Worm (Caenorhabditis elegans) whole organism, mixed stage, embryonic: Measurements from ENCODE around the gene ugt-59.

Experiments used
- M03D4.4 ChIP-seq: sonication (generic microtip); optimal IDR thresholded peaks from 2 replicates; lab custom pipeline; 2017; ENCODE audit warnings: mild to moderate bottlenecking, missing genetic modification characterization, missing compliant biosample characterization
- bed-3 ChIP-seq: fragments of 200-800 bp; sonication (Bioruptor generic); optimal IDR thresholded peaks from 3 replicates; lab custom pipeline; 2018; ENCODE audit warnings: mild to moderate bottlenecking, missing genetic modification characterization, moderate library complexity, missing compliant biosample characterization
- blmp-1 ChIP-seq: fragments of 150-350 bp; optimal IDR thresholded peaks from 2 replicates; lab custom pipeline; 2014; ENCODE audit warnings: missing biosample characterization, missing genetic modification characterization
- ceh-39 ChIP-seq: fragments of 150-350 bp; optimal IDR thresholded peaks from 2 replicates; lab custom pipeline; 2014; ENCODE audit warnings: missing biosample characterization, missing genetic modification characterization
- ceh-43 ChIP-seq: fragments of 200-800 bp; sonication (Bioruptor generic); optimal IDR thresholded peaks from 2 replicates; lab custom pipeline; 2018; ENCODE audit warnings: mild to moderate bottlenecking, missing genetic modification characterization, moderate library complexity, missing compliant biosample characterization
- ceh-83 ChIP-seq: fragments of 200-800 bp; sonication (Bioruptor generic); optimal IDR thresholded peaks from 2 replicates; lab custom pipeline; 2018; ENCODE audit warnings: mild to moderate bottlenecking, missing genetic modification characterization, missing compliant biosample characterization
- ces-1 ChIP-seq: fragments of 150-350 bp; optimal IDR thresholded peaks from 2 replicates; lab custom pipeline; 2014; ENCODE audit warnings: missing biosample characterization, missing genetic modification reagents, missing genetic modification characterization
- cnd-1 ChIP-seq: fragments of 200-800 bp; sonication (Bioruptor generic); optimal IDR thresholded peaks from 2 replicates; lab custom pipeline; 2018; ENCODE audit warnings: mild to moderate bottlenecking, missing genetic modification characterization, missing compliant biosample characterization
- drap-1 ChIP-seq: fragments of 200-800 bp; sonication (Bioruptor generic); optimal IDR thresholded peaks from 3 replicates; lab custom pipeline; 2018; ENCODE audit warnings: mild to moderate bottlenecking, missing genetic modification characterization, missing compliant biosample characterization
- elt-3 ChIP-seq: fragments of 150-350 bp; optimal IDR thresholded peaks from 2 replicates; lab custom pipeline; 2014; ENCODE audit warnings: missing biosample characterization, missing genetic modification characterization
- flh-1 ChIP-seq: fragments of 200-800 bp; sonication (Bioruptor generic); optimal IDR thresholded peaks from 2 replicates; lab custom pipeline; 2018; ENCODE audit warnings: mild to moderate bottlenecking, missing genetic modification characterization, moderate library complexity, missing compliant biosample characterization
- ham-2 ChIP-seq: fragments of 200-800 bp; sonication (Bioruptor generic); optimal IDR thresholded peaks from 2 replicates; lab custom pipeline; 2018; ENCODE audit warnings: mild to moderate bottlenecking, missing genetic modification characterization, missing compliant biosample characterization
- hlh-1 ChIP-seq: fragments of 150-350 bp; optimal IDR thresholded peaks from 2 replicates; lab custom pipeline; 2014; ENCODE audit warnings: missing biosample characterization, missing genetic modification reagents, missing genetic modification characterization
- lin-32 ChIP-seq: fragments of 200-800 bp; sonication (Bioruptor generic); optimal IDR thresholded peaks from 2 replicates; lab custom pipeline; 2018; ENCODE audit warnings: mild to moderate bottlenecking, missing genetic modification characterization, missing compliant biosample characterization
- lsy-2 ChIP-seq: fragments of 150-350 bp; optimal IDR thresholded peaks from 2 replicates; lab custom pipeline; 2014; ENCODE audit warnings: missing biosample characterization, missing genetic modification characterization
- mep-1 ChIP-seq: fragments of 150-350 bp; optimal IDR thresholded peaks from 2 replicates; lab custom pipeline; 2017; ENCODE audit warnings: missing biosample characterization, missing genetic modification reagents, missing genetic modification characterization, inconsistent platforms
- mls-2 ChIP-seq: sonication (generic microtip); optimal IDR thresholded peaks from 2 replicates; lab custom pipeline; 2016; ENCODE audit warnings: mild to moderate bottlenecking, missing genetic modification characterization, moderate library complexity, missing compliant biosample characterization
- nhr-12 ChIP-seq: fragments of 150-350 bp; optimal IDR thresholded peaks from 2 replicates; lab custom pipeline; 2014; ENCODE audit warnings: missing biosample characterization, missing genetic modification characterization
- nhr-2 ChIP-seq: fragments of 150-350 bp; optimal IDR thresholded peaks from 2 replicates; lab custom pipeline; 2014; ENCODE audit warnings: missing biosample characterization, missing genetic modification characterization
- nhr-237 ChIP-seq: fragments of 150-350 bp; optimal IDR thresholded peaks from 2 replicates; lab custom pipeline; 2014; ENCODE audit warnings: missing biosample characterization, missing genetic modification characterization
- nhr-28 ChIP-seq: fragments of 150-350 bp; optimal IDR thresholded peaks from 2 replicates; lab custom pipeline; 2014; ENCODE audit warnings: missing biosample characterization, missing genetic modification characterization
- nhr-76 ChIP-seq: sonication (generic microtip); optimal IDR thresholded peaks from 2 replicates; lab custom pipeline; 2017; ENCODE audit warnings: missing biosample characterization, missing genetic modification characterization
- pha-4 ChIP-seq: fragments of 150-350 bp; optimal IDR thresholded peaks from 2 replicates; lab custom pipeline; 2018; ENCODE audit warnings: missing biosample characterization, missing genetic modification reagents, missing genetic modification characterization
- sem-2 ChIP-seq: fragments of 200-800 bp; sonication (Bioruptor generic); optimal IDR thresholded peaks from 2 replicates; lab custom pipeline; 2018; ENCODE audit warnings: mild to moderate bottlenecking, missing genetic modification characterization, missing compliant biosample characterization
- snpc-4 ChIP-seq: fragments of 150-350 bp; optimal IDR thresholded peaks from 2 replicates; lab custom pipeline; 2014; ENCODE audit warnings: missing biosample characterization, missing genetic modification characterization
- sptf-1 ChIP-seq: sonication (generic microtip); optimal IDR thresholded peaks from 2 replicates; lab custom pipeline; 2017; ENCODE audit warnings: mild to moderate bottlenecking, missing genetic modification characterization, moderate library complexity, missing compliant biosample characterization
- tbx-8 ChIP-seq: fragments of 200-800 bp; sonication (Bioruptor generic); optimal IDR thresholded peaks from 2 replicates; lab custom pipeline; 2018; ENCODE audit warnings: mild to moderate bottlenecking, missing genetic modification characterization, moderate library complexity, missing compliant biosample characterization
- unc-120 ChIP-seq: sonication (generic microtip); optimal IDR thresholded peaks from 2 replicates; lab custom pipeline; 2017; ENCODE audit warnings: missing genetic modification characterization, missing compliant biosample characterization; ENCODE audit not compliant: poor library complexity, severe bottlenecking
- unc-39 ChIP-seq: fragments of 150-350 bp; optimal IDR thresholded peaks from 2 replicates; lab custom pipeline; 2014; ENCODE audit warnings: missing biosample characterization, missing genetic modification characterization
- unc-62 ChIP-seq: fragments of 150-350 bp; optimal IDR thresholded peaks from 2 replicates; lab custom pipeline; 2014; ENCODE audit warnings: missing biosample characterization, missing genetic modification reagents, missing genetic modification characterization
- zip-8 ChIP-seq: fragments of 150-350 bp; optimal IDR thresholded peaks from 2 replicates; lab custom pipeline; 2014; ENCODE audit warnings: missing biosample characterization, missing genetic modification characterization
- ztf-11 ChIP-seq: fragments of 150-350 bp; optimal IDR thresholded peaks from 2 replicates; lab custom pipeline; 2014; ENCODE audit warnings: missing biosample characterization, missing genetic modification characterization

ugt-59 gene

DNA sequence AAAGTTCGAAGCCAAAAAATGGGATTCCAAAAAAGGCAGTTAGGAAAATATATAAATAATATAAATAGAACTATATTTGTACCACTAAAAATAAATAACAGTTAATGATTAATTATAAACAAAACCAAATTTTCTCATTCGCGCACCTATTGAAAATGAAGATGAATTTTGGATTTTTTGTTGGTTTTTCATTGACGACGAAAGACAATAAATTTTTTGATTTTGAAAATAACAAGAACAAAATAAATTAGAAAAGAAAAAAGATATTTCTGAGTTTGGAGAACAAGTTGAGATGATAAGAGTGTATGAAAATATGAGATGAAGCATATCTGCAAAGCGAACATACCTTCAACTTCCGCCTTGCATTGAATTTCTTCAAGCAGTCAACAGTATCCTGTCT, 23.1 kb upstream of the ugt-59 start:
- TF ChIP-seq unc-120 (tag; lab: Kevin White, UChicago) (no peak), nhr-28 (no peak), tbx-8 (GFP tag; lab: Kevin White, UChicago) (no peak), cnd-1 (tag; lab: Kevin White, UChicago) (no peak), nhr-12 (no peak), nhr-2 (tag; lab: Kevin White, UChicago) (no peak), unc-62 (no peak), ceh-83 (GFP tag; lab: Kevin White, UChicago) (no peak), mls-2 (tag; lab: Kevin White, UChicago) (no peak), flh-1 (GFP tag; lab: Kevin White, UChicago) (no peak)
- TF ChIP-seq, all 35 proteins: peak for 0

DNA sequence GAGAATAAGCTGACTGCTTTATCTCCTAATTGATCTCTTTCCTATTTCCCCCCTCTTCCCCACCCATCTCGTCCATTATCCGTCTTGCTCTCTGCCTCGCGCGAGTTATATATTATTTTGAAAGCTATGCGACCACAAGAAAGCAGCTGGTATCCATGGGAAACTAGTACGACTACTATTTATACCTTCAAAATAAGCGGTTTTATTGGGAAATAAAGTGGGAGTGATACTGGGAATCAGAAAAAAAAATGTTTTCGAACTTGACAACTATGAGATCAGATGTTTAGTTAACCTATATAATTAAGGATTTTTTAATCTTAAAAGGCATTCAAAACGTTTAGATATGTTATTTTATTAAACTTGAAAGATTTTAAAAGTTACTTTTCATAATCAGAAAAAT, 20.7 kb upstream of the ugt-59 start:
- no peak for TF ChIP-seq zip-8 (tag; lab: Kevin White, UChicago)
- TF ChIP-seq nhr-76 (tag; lab: Kevin White, UChicago): no peak
- TF ChIP-seq lsy-2 (tag; lab: Kevin White, UChicago): no peak
- TF ChIP-seq ceh-43 (GFP tag; lab: Kevin White, UChicago): no peak
- TF ChIP-seq lin-32: no peak
- TF ChIP-seq ztf-11 (tag; lab: Kevin White, UChicago): no peak
- TF ChIP-seq nhr-2 (tag; lab: Kevin White, UChicago): no peak
- no peak for TF ChIP-seq ham-2 (GFP tag; lab: Kevin White, UChicago)
- no peak for TF ChIP-seq snpc-4
- no peak for TF ChIP-seq mep-1
- no peak for TF ChIP-seq nhr-237 (tag; lab: Kevin White, UChicago)
- TF ChIP-seq hlh-1: no peak
- TF ChIP-seq elt-3 (tag; lab: Kevin White, UChicago): no peak
- TF ChIP-seq sem-2 (GFP tag; lab: Kevin White, UChicago): no peak

DNA sequence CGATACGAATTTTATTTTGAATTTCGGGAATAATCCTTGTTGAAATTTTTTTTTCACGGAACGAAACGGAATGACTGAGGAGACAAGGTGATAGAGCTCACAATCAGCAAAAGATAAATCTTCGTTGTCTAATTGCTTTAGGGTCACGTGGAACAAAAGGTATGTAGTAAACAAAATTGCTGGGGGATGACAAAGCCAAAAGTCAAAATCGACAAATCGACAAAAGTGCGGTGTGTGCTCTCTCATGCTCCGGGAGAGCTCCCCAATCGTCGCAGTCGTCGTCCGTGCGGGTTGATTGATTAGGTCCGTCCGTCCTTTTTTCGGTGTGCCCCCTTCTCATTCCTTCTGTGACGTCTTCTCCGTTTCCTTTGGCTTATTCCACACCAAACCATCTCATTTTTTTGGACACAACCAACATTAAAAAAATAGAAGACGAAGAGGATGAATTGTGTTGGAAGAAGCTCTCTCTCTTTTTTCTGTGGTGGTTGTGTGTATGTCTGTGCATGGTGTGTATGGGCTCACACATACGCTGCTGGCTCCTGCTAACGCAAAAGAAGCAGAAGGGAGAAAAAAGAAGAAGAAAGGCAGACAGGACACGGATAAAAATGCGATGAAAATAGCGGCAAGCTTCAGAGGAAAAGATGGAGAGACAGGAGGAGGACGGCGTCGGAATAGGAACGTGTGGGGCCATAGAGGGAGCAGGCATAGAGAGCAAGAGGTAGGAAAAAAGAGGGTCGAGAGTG, 18.6 kb upstream of the ugt-59 start:
- TF ChIP-seq nhr-2 (tag; lab: Kevin White, UChicago): no peak
- TF ChIP-seq unc-39 (tag; lab: Kevin White, UChicago): no peak
- TF ChIP-seq nhr-12: no peak
- TF ChIP-seq ces-1 (GFP tag; lab: Kevin White, UChicago): peak; percentile 14
- TF ChIP-seq nhr-76 (tag; lab: Kevin White, UChicago): no peak
- TF ChIP-seq bed-3 (GFP tag; lab: Kevin White, UChicago): no peak
- TF ChIP-seq drap-1 (GFP tag; lab: Kevin White, UChicago): no peak

DNA sequence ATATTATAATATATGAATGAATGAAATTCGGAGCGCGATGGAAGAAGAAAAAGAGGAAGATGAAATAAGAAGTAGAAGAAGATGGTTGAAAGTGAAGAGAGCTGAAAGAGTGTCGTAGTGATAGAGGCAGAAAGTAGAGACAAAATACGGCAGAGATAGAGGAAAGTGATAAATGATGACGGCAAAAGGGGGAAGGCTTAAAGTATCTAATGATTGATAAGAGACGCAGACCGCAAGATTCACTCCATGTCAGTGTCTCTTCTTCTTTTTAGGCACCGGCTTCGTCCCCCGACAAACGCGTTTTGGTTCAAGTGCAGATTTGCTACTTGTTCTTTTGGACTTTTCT, 18.1 kb upstream of the ugt-59 start:
- TF ChIP-seq ham-2 (GFP tag; lab: Kevin White, UChicago): peak; percentile 14
- TF ChIP-seq unc-120 (tag; lab: Kevin White, UChicago): peak; percentile 55
- peak; percentile 55 for TF ChIP-seq elt-3 (tag; lab: Kevin White, UChicago)
- no peak for TF ChIP-seq sptf-1
- TF ChIP-seq unc-62: peak; percentile 77
- TF ChIP-seq ceh-39 (tag; lab: Kevin White, UChicago): no peak
- TF ChIP-seq nhr-237 (tag; lab: Kevin White, UChicago): no peak
- TF ChIP-seq blmp-1: peak; percentile 84
- TF ChIP-seq, all 35 proteins: peak for 5

DNA sequence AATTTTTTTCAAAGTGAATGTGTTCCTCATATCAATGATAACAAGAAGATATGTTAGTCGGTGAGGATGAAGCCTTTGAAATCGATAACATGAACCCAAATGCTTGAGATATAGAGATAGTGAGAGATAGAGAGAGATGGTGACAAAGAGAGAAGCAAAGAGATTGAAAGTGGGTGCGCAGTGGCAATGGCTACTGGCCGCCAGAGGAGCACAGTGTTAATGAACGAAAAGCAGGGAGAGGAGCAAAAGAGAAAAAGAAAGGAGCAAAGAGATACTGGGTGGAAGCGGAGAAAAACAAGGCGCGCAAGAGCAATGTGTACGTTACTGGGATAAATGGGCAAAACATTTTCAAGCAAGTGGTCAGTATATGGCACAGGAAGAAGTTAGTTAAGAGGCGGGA, 15.8 kb upstream of the ugt-59 start:
- TF ChIP-seq cnd-1 (tag; lab: Kevin White, UChicago) (no peak), nhr-28 (no peak), sem-2 (GFP tag; lab: Kevin White, UChicago) (no peak), unc-39 (tag; lab: Kevin White, UChicago) (no peak), ces-1 (GFP tag; lab: Kevin White, UChicago) (peak; percentile 40), nhr-12 (no peak), blmp-1 (no peak), unc-120 (tag; lab: Kevin White, UChicago) (peak; percentile 43), lsy-2 (tag; lab: Kevin White, UChicago) (no peak), ham-2 (GFP tag; lab: Kevin White, UChicago) (no peak), zip-8 (tag; lab: Kevin White, UChicago) (no peak), nhr-76 (tag; lab: Kevin White, UChicago) (no peak), mep-1 (peak; percentile 22), ztf-11 (tag; lab: Kevin White, UChicago) (no peak), M03D4.4 (tag; lab: Kevin White, UChicago) (no peak), sptf-1 (no peak), ceh-83 (GFP tag; lab: Kevin White, UChicago) (no peak), drap-1 (GFP tag; lab: Kevin White, UChicago) (no peak), nhr-237 (tag; lab: Kevin White, UChicago) (no peak), lin-32 (no peak), unc-62 (no peak), pha-4 (no peak), bed-3 (GFP tag; lab: Kevin White, UChicago) (no peak), mls-2 (tag; lab: Kevin White, UChicago) (no peak), ceh-39 (tag; lab: Kevin White, UChicago) (no peak)
